Fruit fly (Drosophila melanogaster) whole organism, embryonic: ENCODE results near the gene EndoGI.
A peak's percentile ranks its signal among the peaks of the same experiment; 100 is the strongest.

ENCODE experiments used
- Aef1 ChIP-seq: fragments of 200-800 bp; sonication (Bioruptor generic); IDR thresholded peaks from 3 replicates; pipeline ENCODE4 v1.3.6; 2022; ENCODE audit warnings: missing biosample characterization, missing genetic modification characterization
- BEAF-32 ChIP-seq: fragments of 200-800 bp; sonication (Bioruptor generic); optimal IDR thresholded peaks from 3 replicates; lab custom pipeline; 2017; ENCODE audit warnings: missing biosample characterization, missing genetic modification characterization, mild to moderate bottlenecking, moderate library complexity, missing genetic modification reagents
- Bdp1 ChIP-seq: fragments of 200-800 bp; sonication (Bioruptor generic); optimal IDR thresholded peaks from 3 replicates; lab custom pipeline; 2016; ENCODE audit warnings: missing biosample characterization, missing genetic modification characterization
- BtbVII ChIP-seq: fragments of 200-800 bp; sonication (Bioruptor generic); optimal IDR thresholded peaks from 3 replicates; lab custom pipeline; 2017; ENCODE audit warnings: missing biosample characterization, mild to moderate bottlenecking, missing genetic modification characterization
- CG10366 ChIP-seq: fragments of 200-800 bp; sonication (Bioruptor generic); IDR thresholded peaks from 2 replicates; pipeline ENCODE4 v1.3.6; 2022; ENCODE audit warnings: missing biosample characterization, missing genetic modification characterization
- CG12104 ChIP-seq: fragments of 200-800 bp; sonication (Bioruptor generic); optimal IDR thresholded peaks from 3 replicates; lab custom pipeline; 2016; ENCODE audit warnings: missing biosample characterization, missing genetic modification characterization
- CG1233 ChIP-seq: fragments of 200-800 bp; sonication (Bioruptor generic); optimal IDR thresholded peaks from 4 replicates; lab custom pipeline; 2018; ENCODE audit warnings: missing biosample characterization, mild to moderate bottlenecking, missing genetic modification characterization
- CG13287 ChIP-seq: fragments of 200-800 bp; sonication (Bioruptor generic); IDR thresholded peaks from 2 replicates; pipeline ENCODE4 v1.3.6; 2022; ENCODE audit warnings: missing biosample characterization, missing genetic modification characterization; ENCODE audit not compliant: partially characterized antibody
- CG13624 ChIP-seq: fragments of 200-800 bp; sonication (Bioruptor generic); optimal IDR thresholded peaks from 2 replicates; lab custom pipeline; 2016; ENCODE audit warnings: missing biosample characterization, missing genetic modification characterization
- CG17568 ChIP-seq: fragments of 200-800 bp; sonication (Bioruptor generic); optimal IDR thresholded peaks from 2 replicates; lab custom pipeline; 2018; ENCODE audit warnings: missing biosample characterization, mild to moderate bottlenecking, missing genetic modification characterization, moderate library complexity
- CG2120 ChIP-seq: fragments of 200-800 bp; sonication (Bioruptor generic); optimal IDR thresholded peaks from 3 replicates; lab custom pipeline; 2016; ENCODE audit warnings: missing biosample characterization, missing genetic modification characterization
- CG2875 ChIP-seq: fragments of 200-800 bp; sonication (Bioruptor generic); optimal IDR thresholded peaks from 2 replicates; lab custom pipeline; 2017; ENCODE audit warnings: missing biosample characterization, mild to moderate bottlenecking, missing genetic modification characterization, missing genetic modification reagents
- CG33213 ChIP-seq: fragments of 200-800 bp; sonication (Bioruptor generic); optimal IDR thresholded peaks from 3 replicates; lab custom pipeline; 2016; ENCODE audit warnings: missing biosample characterization, missing genetic modification characterization
- CG4404 ChIP-seq: fragments of 200-800 bp; sonication (Bioruptor generic); IDR thresholded peaks from 2 replicates; pipeline ENCODE4 v1.3.6; 2022; ENCODE audit warnings: missing biosample characterization, missing genetic modification characterization
- CG4820 ChIP-seq: fragments of 200-800 bp; sonication (Bioruptor generic); optimal IDR thresholded peaks from 3 replicates; lab custom pipeline; 2016; ENCODE audit warnings: missing biosample characterization, missing genetic modification characterization
- CG6654 ChIP-seq: fragments of 200-800 bp; sonication (Bioruptor generic); optimal IDR thresholded peaks from 2 replicates; lab custom pipeline; 2017; ENCODE audit warnings: missing biosample characterization, mild to moderate bottlenecking, missing genetic modification characterization
- CG6683 ChIP-seq: fragments of 200-800 bp; sonication (Bioruptor generic); optimal IDR thresholded peaks from 2 replicates; lab custom pipeline; 2017; ENCODE audit warnings: missing biosample characterization, mild to moderate bottlenecking, missing genetic modification characterization, missing genetic modification reagents
- CG6854 ChIP-seq: fragments of 200-800 bp; sonication (Bioruptor generic); optimal IDR thresholded peaks from 3 replicates; lab custom pipeline; 2017; ENCODE audit warnings: missing biosample characterization, mild to moderate bottlenecking, missing genetic modification characterization
- CG7357 ChIP-seq: fragments of 200-800 bp; sonication (Bioruptor generic); IDR thresholded peaks from 3 replicates; pipeline ENCODE4 v1.3.6; 2022; ENCODE audit warnings: missing biosample characterization, missing genetic modification characterization
- CG7987 ChIP-seq: fragments of 200-800 bp; sonication (Bioruptor generic); optimal IDR thresholded peaks from 2 replicates; lab custom pipeline; 2018; ENCODE audit warnings: missing biosample characterization, mild to moderate bottlenecking, missing genetic modification characterization, moderate library complexity
- CG8089 ChIP-seq: fragments of 200-800 bp; sonication (Bioruptor generic); optimal IDR thresholded peaks from 3 replicates; lab custom pipeline; 2016; ENCODE audit warnings: missing biosample characterization, missing genetic modification characterization
- CG8359 ChIP-seq: fragments of 200-800 bp; sonication (Bioruptor generic); optimal IDR thresholded peaks from 2 replicates; lab custom pipeline; 2017; ENCODE audit warnings: missing biosample characterization, mild to moderate bottlenecking, missing genetic modification characterization, borderline replicate concordance
- CG8944 ChIP-seq: fragments of 200-800 bp; sonication (Bioruptor generic); optimal IDR thresholded peaks from 3 replicates; lab custom pipeline; 2016; ENCODE audit warnings: missing biosample characterization, missing genetic modification characterization
- CG9609 ChIP-seq: fragments of 200-800 bp; sonication (Bioruptor generic); optimal IDR thresholded peaks from 3 replicates; lab custom pipeline; 2016; ENCODE audit warnings: missing biosample characterization, missing genetic modification characterization
- D ChIP-seq, 2 experiments: fragments of 200-800 bp in 1 of 2; fragments of >200 bp in 1 of 2; sonication (Bioruptor generic) in 1 of 2; optimal IDR thresholded peaks; 2 replicates in 1 of 2; 3 replicates in 1 of 2; lab custom pipeline; 2017; ENCODE audit warnings: mild to moderate bottlenecking in 1 of 2, missing biosample characterization in 1 of 2, missing genetic modification characterization in 1 of 2, missing genetic modification reagents in 1 of 2
- Fer3 ChIP-seq: fragments of 200-800 bp; sonication (Bioruptor generic); optimal IDR thresholded peaks from 2 replicates; lab custom pipeline; 2018; ENCODE audit warnings: missing biosample characterization, mild to moderate bottlenecking, missing genetic modification characterization, moderate library complexity
- NK7.1 ChIP-seq: fragments of 200-800 bp; sonication (Bioruptor generic); optimal IDR thresholded peaks from 3 replicates; lab custom pipeline; 2016; ENCODE audit warnings: missing biosample characterization, missing genetic modification characterization
- Oaz ChIP-seq: fragments of 200-800 bp; sonication (Bioruptor generic); IDR thresholded peaks from 2 replicates; pipeline ENCODE4 v1.3.6; 2022; ENCODE audit warnings: missing biosample characterization, missing genetic modification characterization
- Sox102F ChIP-seq: fragments of 200-800 bp; sonication (Bioruptor generic); optimal IDR thresholded peaks from 2 replicates; lab custom pipeline; 2018; ENCODE audit warnings: missing biosample characterization, mild to moderate bottlenecking, missing genetic modification characterization, moderate library complexity
- Ssrp ChIP-seq: fragments of 200-800 bp; sonication (Bioruptor generic); optimal IDR thresholded peaks from 2 replicates; lab custom pipeline; 2018; ENCODE audit warnings: missing biosample characterization, mild to moderate bottlenecking, missing genetic modification characterization, moderate library complexity
- Stat92E ChIP-seq, 3 experiments: fragments of >200 bp in 2 of 3; fragments of 200-800 bp in 1 of 3; sonication (Bioruptor generic) in 1 of 3; optimal IDR thresholded peaks; 2 replicates each; lab custom pipeline; 2017 to 2019; ENCODE audit warnings: missing biosample characterization in 3 of 3, missing genetic modification characterization in 3 of 3, mild to moderate bottlenecking in 1 of 3, moderate library complexity in 1 of 3
- TFAM ChIP-seq: fragments of 200-800 bp; sonication (Bioruptor generic); optimal IDR thresholded peaks from 2 replicates; lab custom pipeline; 2017; ENCODE audit warnings: missing biosample characterization, missing genetic modification characterization, inconsistent platforms
- Xbp1 ChIP-seq: fragments of 200-800 bp; sonication (Bioruptor generic); optimal IDR thresholded peaks from 3 replicates; lab custom pipeline; 2016; ENCODE audit warnings: missing biosample characterization, mild to moderate bottlenecking, missing genetic modification characterization
- ase ChIP-seq: fragments of 200-800 bp; sonication (Bioruptor generic); IDR thresholded peaks from 3 replicates; pipeline ENCODE4 v1.3.6; 2022; ENCODE audit warnings: missing biosample characterization, missing genetic modification characterization
- br ChIP-seq: fragments of >200 bp; optimal IDR thresholded peaks from 2 replicates; lab custom pipeline; 2017
- cg ChIP-seq: fragments of 200-800 bp; sonication (Bioruptor generic); optimal IDR thresholded peaks from 3 replicates; lab custom pipeline; 2019; ENCODE audit warnings: missing biosample characterization, mild to moderate bottlenecking, missing genetic modification characterization, moderate library complexity
- dysf ChIP-seq: fragments of 200-800 bp; sonication (Bioruptor generic); IDR thresholded peaks from 3 replicates; pipeline ENCODE4 v1.3.6; 2022; ENCODE audit warnings: missing biosample characterization, missing genetic modification characterization
- en ChIP-seq: fragments of 200-800 bp; sonication (Bioruptor generic); optimal IDR thresholded peaks from 2 replicates; lab custom pipeline; 2016; ENCODE audit warnings: missing biosample characterization, missing genetic modification characterization
- gsb-n ChIP-seq: fragments of 200-800 bp; sonication (Bioruptor generic); optimal IDR thresholded peaks from 3 replicates; lab custom pipeline; 2018; ENCODE audit warnings: missing biosample characterization, mild to moderate bottlenecking, missing genetic modification characterization
- h ChIP-seq: fragments of >200 bp; optimal IDR thresholded peaks from 2 replicates; lab custom pipeline; 2017
- hbn ChIP-seq: fragments of 200-800 bp; sonication (Bioruptor generic); IDR thresholded peaks from 2 replicates; pipeline ENCODE4 v1.3.6; 2022; ENCODE audit warnings: missing biosample characterization, missing genetic modification characterization; ENCODE audit not compliant: partially characterized antibody
- mam ChIP-seq: fragments of 200-800 bp; sonication (Bioruptor generic); optimal IDR thresholded peaks from 3 replicates; lab custom pipeline; 2016; ENCODE audit warnings: missing biosample characterization, missing genetic modification characterization
- mld ChIP-seq: fragments of 200-800 bp; sonication (Bioruptor generic); IDR thresholded peaks from 3 replicates; pipeline ENCODE4 v1.3.6; 2022; ENCODE audit warnings: missing biosample characterization, missing genetic modification characterization; ENCODE audit not compliant: partially characterized antibody
- pzg ChIP-seq: fragments of 200-800 bp; sonication (Bioruptor generic); optimal IDR thresholded peaks from 3 replicates; lab custom pipeline; 2018; ENCODE audit warnings: missing biosample characterization, mild to moderate bottlenecking, missing genetic modification characterization, moderate library complexity
- shn ChIP-seq: fragments of 200-800 bp; sonication (Bioruptor generic); optimal IDR thresholded peaks from 3 replicates; lab custom pipeline; 2016; ENCODE audit warnings: missing biosample characterization, missing genetic modification characterization
- ssp ChIP-seq: fragments of 200-800 bp; sonication (Bioruptor generic); IDR thresholded peaks from 2 replicates; pipeline ENCODE4 v1.3.6; 2022; ENCODE audit warnings: missing biosample characterization, missing genetic modification characterization
- sug ChIP-seq: fragments of 200-800 bp; optimal IDR thresholded peaks from 2 replicates; lab custom pipeline; 2019; ENCODE audit warnings: missing biosample characterization, mild to moderate bottlenecking, missing genetic modification characterization, moderate library complexity
- vfl ChIP-seq: fragments of 200-800 bp; sonication (Bioruptor generic); optimal IDR thresholded peaks from 2 replicates; lab custom pipeline; 2016; ENCODE audit warnings: missing biosample characterization, missing genetic modification characterization
- zen2 ChIP-seq: fragments of 200-800 bp; sonication (Bioruptor generic); IDR thresholded peaks from 3 replicates; pipeline ENCODE4 v1.3.6; 2022; ENCODE audit warnings: missing biosample characterization, missing genetic modification characterization; ENCODE audit not compliant: partially characterized antibody

The EndoGI gene

DNA sequence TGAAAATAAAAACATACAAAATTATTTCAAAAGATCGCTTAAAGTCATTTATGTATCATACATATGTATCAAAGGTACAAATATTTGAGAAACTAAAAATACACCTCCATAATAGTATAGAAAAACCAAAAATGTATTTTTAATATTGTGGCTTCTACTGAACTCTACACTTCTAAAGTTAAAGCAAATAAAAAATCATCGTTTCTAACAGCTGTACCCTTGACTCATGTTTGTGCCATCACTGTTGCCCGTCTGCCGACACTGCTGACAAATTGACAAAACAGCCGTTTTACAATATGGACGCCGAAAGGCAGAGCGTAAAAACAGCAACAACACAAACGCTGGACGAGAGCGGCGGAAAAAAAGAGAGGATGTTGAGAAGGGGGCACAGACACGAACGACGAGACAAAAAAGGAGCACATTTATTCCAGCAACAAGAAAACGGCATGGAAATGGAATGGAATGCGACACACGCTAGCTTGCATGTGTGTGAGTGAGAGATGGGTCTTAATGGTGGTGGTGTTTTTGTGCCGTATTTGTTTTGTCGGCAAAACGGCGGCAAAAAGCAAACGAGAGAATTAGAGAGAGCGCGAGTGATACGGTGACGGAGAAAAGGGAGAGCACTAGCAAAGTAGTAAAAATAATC lies 29.0 kb downstream of the EndoGI start (continued):
- peak; percentile 73 for TF ChIP-seq CG13624
- TF ChIP-seq CG2120 (GFP tag; lab: Kevin White, UChicago): peak; percentile 94
- no peak for TF ChIP-seq ssp (GFP tag; lab: Robert Waterston, UW)
- peak; percentile 69 for TF ChIP-seq NK7.1 (GFP tag; lab: Kevin White, UChicago)
- TF ChIP-seq ase: no peak
- TF ChIP-seq vfl (GFP tag; lab: Kevin White, UChicago): peak; percentile 45
- TF ChIP-seq Stat92E (GFP tag; optimal IDR thresholded peaks at IDR 0.05; lab: Kevin White, UChicago): no peak
- TF ChIP-seq mam (GFP tag; lab: Kevin White, UChicago): peak; percentile 83
- peak; percentile 55 for TF ChIP-seq CG8089 (GFP tag; lab: Kevin White, UChicago)
- TF ChIP-seq br (lab: Kevin White, UChicago): no peak
- TF ChIP-seq mld: no peak
- peak; percentile 57 for TF ChIP-seq CG12104 (GFP tag; lab: Kevin White, UChicago)
- TF ChIP-seq shn (GFP tag; lab: Kevin White, UChicago): peak; percentile 88
- TF ChIP-seq en (GFP tag; lab: Kevin White, UChicago): peak; percentile 62
- no peak for TF ChIP-seq Aef1 (GFP tag; lab: Robert Waterston, UW)
- peak; percentile 63 for TF ChIP-seq CG4820 (GFP tag; lab: Kevin White, UChicago)
- peak; percentile 1 for TF ChIP-seq pzg (GFP tag; lab: Kevin White, UChicago)
- TF ChIP-seq CG10366 (GFP tag; lab: Robert Waterston, UW): no peak
- no peak for TF ChIP-seq h (lab: Kevin White, UChicago)
- peak; percentile 73; the same call in 1 of the 3 replicates for TF ChIP-seq CG7357 (GFP tag; lab: Robert Waterston, UW)
- peak; percentile 53 for TF ChIP-seq CG8944 (GFP tag; lab: Kevin White, UChicago)
- TF ChIP-seq cg (GFP tag; lab: Kevin White, UChicago): peak; percentile 88
- no peak for TF ChIP-seq CG13287 (GFP tag; lab: Robert Waterston, UW)
- TF ChIP-seq CG9609 (GFP tag; lab: Kevin White, UChicago): peak; percentile 75
- peak; percentile 71 for TF ChIP-seq TFAM (GFP tag; lab: Kevin White, UChicago)
- peak; percentile 61 for TF ChIP-seq gsb-n (tag; lab: Kevin White, UChicago)
- peak; percentile 69 for TF ChIP-seq CG7987 (GFP tag; lab: Kevin White, UChicago)
- no peak for TF ChIP-seq D (optimal IDR thresholded peaks at IDR 0.05; lab: Kevin White, UChicago)
- TF ChIP-seq D (GFP tag; optimal IDR thresholded peaks at IDR 0.05; lab: Kevin White, UChicago): peak; percentile 72
- peak; percentile 67 for TF ChIP-seq Ssrp (tag; lab: Kevin White, UChicago)
- TF ChIP-seq Oaz: no peak
- TF ChIP-seq Fer3: peak; percentile 87
- TF ChIP-seq CG6854 (GFP tag; lab: Kevin White, UChicago): peak; percentile 64
- peak; percentile 67 for TF ChIP-seq CG6683
- peak; percentile 59 for TF ChIP-seq CG2875 (GFP tag; lab: Kevin White, UChicago)
- TF ChIP-seq hbn (GFP tag; lab: Robert Waterston, UW): no peak
- peak; percentile 49 for TF ChIP-seq CG17568
- peak; percentile 72 for TF ChIP-seq CG6654 (GFP tag; lab: Kevin White, UChicago)
- peak; percentile 69 for TF ChIP-seq BtbVII (GFP tag; lab: Kevin White, UChicago)
- TF ChIP-seq Sox102F (GFP tag; lab: Kevin White, UChicago): peak; percentile 87
- TF ChIP-seq CG4404 (GFP tag; lab: Robert Waterston, UW): no peak
- peak; percentile 50 for TF ChIP-seq sug
- peak; percentile 49 for TF ChIP-seq BEAF-32 (GFP tag; lab: Kevin White, UChicago)
- peak; percentile 78 for TF ChIP-seq CG1233 (GFP tag; lab: Kevin White, UChicago)
- peak; percentile 31 for TF ChIP-seq CG33213 (GFP tag; lab: Kevin White, UChicago)
- TF ChIP-seq zen2 (GFP tag; lab: Robert Waterston, UW): no peak
- no peak for TF ChIP-seq dysf
- TF ChIP-seq Xbp1 (GFP tag; lab: Kevin White, UChicago): peak; percentile 79
- peak; percentile 77 for TF ChIP-seq CG8359
- peak; percentile 53 for TF ChIP-seq Bdp1
